Worm (Caenorhabditis elegans) whole organism, L1 larva: ENCODE measurements around the gene srx-7.

Experiments
- aly-2 ChIP-seq: fragments of 150-350 bp; optimal IDR thresholded peaks from 2 replicates; lab custom pipeline; 2014; ENCODE audit warnings: missing biosample characterization, missing genetic modification characterization
- dsc-1 ChIP-seq: sonication (generic microtip); optimal IDR thresholded peaks from 2 replicates; lab custom pipeline; 2016; ENCODE audit warnings: mild to moderate bottlenecking, missing genetic modification characterization, missing compliant biosample characterization
- mdl-1 ChIP-seq, 2 experiments: fragments of 150-350 bp; optimal IDR thresholded peaks; 2 replicates each; lab custom pipeline; 2014 to 2017; ENCODE audit warnings: missing biosample characterization in 2 of 2, missing genetic modification characterization in 2 of 2, inconsistent platforms in 1 of 2
- sptf-1 ChIP-seq: fragments of 150-350 bp; optimal IDR thresholded peaks from 2 replicates; lab custom pipeline; 2014; ENCODE audit warnings: missing biosample characterization, missing genetic modification characterization
- unc-62 ChIP-seq: fragments of 150-350 bp; optimal IDR thresholded peaks from 2 replicates; lab custom pipeline; 2014; ENCODE audit warnings: missing biosample characterization, missing genetic modification reagents, missing genetic modification characterization
- ztf-11 ChIP-seq, 2 experiments: sonication (generic microtip); optimal IDR thresholded peaks; 2 replicates each; lab custom pipeline; 2016 to 2017; ENCODE audit warnings: missing genetic modification characterization in 2 of 2, missing biosample characterization in 1 of 2, missing compliant biosample characterization in 1 of 2

ce11 chrV:592959-593358 lies 33.0 kb downstream of the srx-7 start, which contains the start of gene ZK488.5:
- no peak for TF ChIP-seq aly-2 (tag; lab: Kevin White, UChicago)
- no peak for TF ChIP-seq unc-62 (GFP tag; lab: Kevin White, UChicago)
- TF ChIP-seq sptf-1 (tag; lab: Kevin White, UChicago) = no peak
- no peak for TF ChIP-seq mdl-1 (tag; optimal IDR thresholded peaks at IDR 0.05; lab: Kevin White, UChicago)
- TF ChIP-seq dsc-1 = no peak
- TF ChIP-seq ztf-11 (tag; optimal IDR thresholded peaks at IDR 0.05; lab: Kevin White, UChicago) = no peak
